Worm (Caenorhabditis elegans) whole organism, young adult: Measurements from ENCODE around the gene akt-2.

Experiments
- B0261.1 ChIP-seq: sonication (generic microtip); optimal IDR thresholded peaks from 2 replicates; lab custom pipeline; 2016; ENCODE audit warnings: mild to moderate bottlenecking, missing genetic modification characterization, moderate library complexity, missing compliant biosample characterization
- D2030.7 ChIP-seq: fragments of 200-800 bp; sonication (Bioruptor generic); IDR thresholded peaks from 2 replicates; pipeline ENCODE4 v1.3.6; 2022; ENCODE audit warnings: missing genetic modification reagents, missing genetic modification characterization, missing compliant biosample characterization
- F23B12.7 ChIP-seq: sonication (generic microtip); optimal IDR thresholded peaks from 2 replicates; lab custom pipeline; 2017; ENCODE audit warnings: missing genetic modification characterization, mild to moderate bottlenecking, missing compliant biosample characterization, antibody characterized with exemption, moderate library complexity; ENCODE audit not compliant: insufficient read depth
- F52B5.7 ChIP-seq: sonication (generic microtip); optimal IDR thresholded peaks from 2 replicates; lab custom pipeline; 2016; ENCODE audit warnings: mild to moderate bottlenecking, missing genetic modification characterization, missing compliant biosample characterization
- F55B11.4 ChIP-seq: sonication (generic microtip); optimal IDR thresholded peaks from 2 replicates; lab custom pipeline; 2016; ENCODE audit warnings: missing compliant biosample characterization, missing genetic modification characterization, borderline replicate concordance; ENCODE audit not compliant: insufficient read depth
- K12H6.12 ChIP-seq: fragments of 200-800 bp; sonication (Bioruptor generic); optimal IDR thresholded peaks from 2 replicates; lab custom pipeline; 2018; ENCODE audit warnings: mild to moderate bottlenecking, missing genetic modification characterization, missing compliant biosample characterization
- Y53F4B.3 ChIP-seq: fragments of 200-800 bp; sonication (Bioruptor generic); IDR thresholded peaks from 2 replicates; pipeline ENCODE4 v1.3.6; 2022; ENCODE audit warnings: missing genetic modification reagents, missing genetic modification characterization, missing compliant biosample characterization
- Y56A3A.18 ChIP-seq: fragments of 200-800 bp; sonication (Bioruptor generic); IDR thresholded peaks from 2 replicates; pipeline ENCODE4 v1.3.6; 2022; ENCODE audit warnings: missing genetic modification reagents, missing genetic modification characterization, missing compliant biosample characterization
- aptf-2 ChIP-seq: fragments of 200-800 bp; sonication (Bioruptor generic); conservative IDR thresholded peaks from 2 replicates; pipeline ENCODE4 v1.3.6; 2022; ENCODE audit warnings: missing genetic modification reagents, missing genetic modification characterization, missing compliant biosample characterization
- aptf-3 ChIP-seq: fragments of 200-800 bp; sonication (Bioruptor generic); IDR thresholded peaks from 2 replicates; pipeline ENCODE4 v1.3.6; 2022; ENCODE audit warnings: missing genetic modification characterization, missing compliant biosample characterization
- attf-3 ChIP-seq: fragments of 200-800 bp; sonication (Bioruptor generic); conservative IDR thresholded peaks from 2 replicates; pipeline ENCODE4 v1.3.6; 2022; ENCODE audit warnings: missing genetic modification reagents, missing genetic modification characterization, missing compliant biosample characterization
- attf-5 ChIP-seq: fragments of 200-800 bp; sonication (Bioruptor generic); optimal IDR thresholded peaks from 2 replicates; lab custom pipeline; 2018; ENCODE audit warnings: mild to moderate bottlenecking, missing genetic modification characterization, missing compliant biosample characterization
- attf-6 ChIP-seq: fragments of 200-800 bp; sonication (Bioruptor generic); IDR thresholded peaks from 2 replicates; pipeline ENCODE4 v1.3.6; 2022; ENCODE audit warnings: missing genetic modification reagents, missing genetic modification characterization, missing compliant biosample characterization
- ccch-3 ChIP-seq: fragments of 200-800 bp; sonication (Bioruptor generic); optimal IDR thresholded peaks from 2 replicates; lab custom pipeline; 2018; ENCODE audit warnings: mild to moderate bottlenecking, missing genetic modification characterization, missing compliant biosample characterization
- ceh-100 ChIP-seq: fragments of 200-800 bp; sonication (Bioruptor generic); IDR thresholded peaks from 2 replicates; pipeline ENCODE4 v1.3.6; 2022; ENCODE audit warnings: missing genetic modification reagents, missing genetic modification characterization, missing compliant biosample characterization
- ceh-79 ChIP-seq: sonication (generic microtip); optimal IDR thresholded peaks from 2 replicates; lab custom pipeline; 2017; ENCODE audit warnings: mild to moderate bottlenecking, missing genetic modification characterization, missing compliant biosample characterization
- die-1 ChIP-seq: sonication (generic microtip); optimal IDR thresholded peaks from 2 replicates; lab custom pipeline; 2016; ENCODE audit warnings: missing genotype, mild to moderate bottlenecking, missing genetic modification characterization, missing compliant biosample characterization
- dox-1 ChIP-seq: fragments of 200-800 bp; sonication (Bioruptor generic); IDR thresholded peaks from 2 replicates; pipeline ENCODE4 v1.3.6; 2022; ENCODE audit warnings: missing genetic modification reagents, missing genetic modification characterization, missing compliant biosample characterization
- egrh-3 ChIP-seq: fragments of 200-800 bp; sonication (Bioruptor generic); IDR thresholded peaks from 2 replicates; pipeline ENCODE4 v1.3.6; 2022; ENCODE audit warnings: missing genetic modification reagents, missing genetic modification characterization, missing compliant biosample characterization
- gei-17 ChIP-seq: fragments of 200-800 bp; sonication (Bioruptor generic); optimal IDR thresholded peaks from 2 replicates; lab custom pipeline; 2018; ENCODE audit warnings: mild to moderate bottlenecking, missing genetic modification characterization, missing compliant biosample characterization
- him-1 ChIP-seq: sonication (generic microtip); optimal IDR thresholded peaks from 2 replicates; lab custom pipeline; 2016; ENCODE audit warnings: missing genotype, missing genetic modification reagents, missing genetic modification characterization, missing compliant biosample characterization
- hmg-1.2 ChIP-seq: fragments of 200-800 bp; sonication (Bioruptor generic); IDR thresholded peaks from 2 replicates; pipeline ENCODE4 v1.3.6; 2022; ENCODE audit warnings: missing genetic modification reagents, missing genetic modification characterization, missing compliant biosample characterization
- hmg-20 ChIP-seq: fragments of 200-800 bp; sonication (Bioruptor generic); IDR thresholded peaks from 2 replicates; pipeline ENCODE4 v1.3.6; 2022; ENCODE audit warnings: missing genetic modification reagents, missing genetic modification characterization, missing compliant biosample characterization
- hrde-1 ChIP-seq: sonication (generic microtip); optimal IDR thresholded peaks from 2 replicates; lab custom pipeline; 2016; ENCODE audit warnings: missing genetic modification characterization, mild to moderate bottlenecking, missing compliant biosample characterization, moderate library complexity, missing genotype, missing genetic modification reagents, borderline replicate concordance
- lin-26 ChIP-seq: fragments of 200-800 bp; sonication (Bioruptor generic); IDR thresholded peaks from 2 replicates; pipeline ENCODE4 v1.3.6; 2022; ENCODE audit warnings: missing genetic modification reagents, missing genetic modification characterization, missing compliant biosample characterization
- lin-35 ChIP-seq, 3 experiments: fragments of 150-350 bp in 2 of 3; sonication (generic microtip) in 1 of 3; optimal IDR thresholded peaks; 2 replicates each; lab custom pipeline; 2014 to 2018; ENCODE audit warnings: missing biosample characterization in 3 of 3, missing genetic modification characterization in 3 of 3, missing genetic modification reagents in 3 of 3
- madf-6 ChIP-seq: fragments of 200-800 bp; sonication (Bioruptor generic); IDR thresholded peaks from 2 replicates; pipeline ENCODE4 v1.3.6; 2022; ENCODE audit warnings: missing genetic modification reagents, missing genetic modification characterization, missing compliant biosample characterization
- nfya-2 ChIP-seq: fragments of 200-800 bp; sonication (Bioruptor generic); IDR thresholded peaks from 2 replicates; pipeline ENCODE4 v1.3.6; 2022; ENCODE audit warnings: missing genetic modification reagents, missing genetic modification characterization, missing compliant biosample characterization
- nfyb-1 ChIP-seq: fragments of 200-800 bp; sonication (Bioruptor generic); IDR thresholded peaks from 2 replicates; pipeline ENCODE4 v1.3.6; 2022; ENCODE audit warnings: missing genetic modification reagents, missing genetic modification characterization, missing compliant biosample characterization
- nhr-179 ChIP-seq: sonication (generic microtip); optimal IDR thresholded peaks from 2 replicates; lab custom pipeline; 2016; ENCODE audit warnings: mild to moderate bottlenecking, missing genetic modification characterization, missing compliant biosample characterization
- pbrm-1 ChIP-seq: fragments of 200-800 bp; sonication (Bioruptor generic); IDR thresholded peaks from 2 replicates; pipeline ENCODE4 v1.3.6; 2022; ENCODE audit warnings: missing genetic modification reagents, missing genetic modification characterization, missing compliant biosample characterization
- pha-4 ChIP-seq: fragments of 150-350 bp; sonication (generic microtip); optimal IDR thresholded peaks from 2 replicates; lab custom pipeline; 2014; ENCODE audit warnings: missing biosample characterization, missing genetic modification reagents, missing genetic modification characterization
- rcor-1 ChIP-seq: fragments of 200-800 bp; sonication (Bioruptor generic); IDR thresholded peaks from 2 replicates; pipeline ENCODE4 v1.3.6; 2022; ENCODE audit warnings: missing genetic modification reagents, missing genetic modification characterization, missing compliant biosample characterization
- rpc-1 ChIP-seq, 2 experiments: fragments of 150-350 bp in 1 of 2; sonication (generic microtip) in 1 of 2; optimal IDR thresholded peaks; 2 replicates each; lab custom pipeline; 2014 to 2018; ENCODE audit warnings: missing biosample characterization in 1 of 2, missing genetic modification characterization in 1 of 2, missing genetic modification reagents in 1 of 2, missing genotype in 1 of 2
- sea-2 ChIP-seq: fragments of 200-800 bp; sonication (Bioruptor generic); IDR thresholded peaks from 2 replicates; pipeline ENCODE4 v1.3.6; 2022; ENCODE audit warnings: missing genetic modification characterization, missing compliant biosample characterization
- snpc-3.4 ChIP-seq: sonication (generic microtip); optimal IDR thresholded peaks from 2 replicates; lab custom pipeline; 2017; ENCODE audit warnings: missing genetic modification characterization, mild to moderate bottlenecking, missing compliant biosample characterization, antibody characterized with exemption, moderate library complexity, missing genotype, missing genetic modification reagents
- snpc-4 ChIP-seq, 5 experiments: fragments of 150-350 bp in 1 of 5; sonication (generic microtip) in 4 of 5; optimal IDR thresholded peaks; 2 replicates each; lab custom pipeline; 2014 to 2018; ENCODE audit warnings: missing genetic modification characterization in 5 of 5, missing biosample characterization in 3 of 5, antibody characterized with exemption in 2 of 5, mild to moderate bottlenecking in 2 of 5, missing compliant biosample characterization in 2 of 5, missing genotype in 2 of 5, moderate library complexity in 2 of 5, missing genetic modification reagents in 1 of 5
- tbp1 ChIP-seq: fragments of 200-800 bp; sonication (Bioruptor generic); optimal IDR thresholded peaks from 2 replicates; lab custom pipeline; 2018; ENCODE audit warnings: mild to moderate bottlenecking, missing genetic modification characterization, missing compliant biosample characterization
- zfh-2 ChIP-seq: fragments of 200-800 bp; sonication (Bioruptor generic); conservative IDR thresholded peaks from 2 replicates; pipeline ENCODE4 v1.3.6; 2022; ENCODE audit warnings: missing genetic modification reagents, missing genetic modification characterization, missing compliant biosample characterization
- ztf-18 ChIP-seq: sonication (generic microtip); optimal IDR thresholded peaks from 2 replicates; lab custom pipeline; 2016; ENCODE audit warnings: missing genotype, mild to moderate bottlenecking, missing genetic modification characterization, missing compliant biosample characterization
- ztf-25 ChIP-seq: fragments of 200-800 bp; sonication (Bioruptor generic); IDR thresholded peaks from 2 replicates; pipeline ENCODE4 v1.3.6; 2022; ENCODE audit warnings: missing genetic modification reagents, missing genetic modification characterization, missing compliant biosample characterization
- ztf-28 ChIP-seq: fragments of 200-800 bp; sonication (Bioruptor generic); IDR thresholded peaks from 2 replicates; pipeline ENCODE4 v1.3.6; 2022; ENCODE audit warnings: missing genetic modification reagents, missing genetic modification characterization, missing compliant biosample characterization

Gene akt-2

DNA sequence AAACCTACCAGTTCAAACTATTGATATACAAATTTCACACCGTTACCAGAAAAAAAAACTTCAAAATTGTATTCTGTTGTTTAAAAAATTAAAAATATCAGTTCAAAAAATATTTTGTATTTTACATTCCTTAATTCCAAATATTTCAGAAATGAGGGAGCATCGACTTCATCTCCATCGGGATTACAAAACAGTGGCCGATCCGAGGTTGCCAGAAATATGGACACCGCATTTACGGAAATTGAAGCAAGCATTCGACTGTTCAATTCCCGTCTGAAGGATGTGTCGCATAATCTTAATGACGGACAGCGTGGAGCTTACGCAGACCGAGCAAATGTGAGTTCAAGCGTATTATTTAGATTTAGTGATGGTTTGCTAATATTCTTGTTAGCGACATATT is 14.8 kb upstream of the akt-2 start (continued):
- TF ChIP-seq sea-2 (GFP tag; lab: Robert Waterston, UW) = no peak
- TF ChIP-seq zfh-2 (GFP tag; lab: Robert Waterston, UW) = no peak
- no peak for TF ChIP-seq attf-3 (GFP tag; lab: Robert Waterston, UW)

DNA sequence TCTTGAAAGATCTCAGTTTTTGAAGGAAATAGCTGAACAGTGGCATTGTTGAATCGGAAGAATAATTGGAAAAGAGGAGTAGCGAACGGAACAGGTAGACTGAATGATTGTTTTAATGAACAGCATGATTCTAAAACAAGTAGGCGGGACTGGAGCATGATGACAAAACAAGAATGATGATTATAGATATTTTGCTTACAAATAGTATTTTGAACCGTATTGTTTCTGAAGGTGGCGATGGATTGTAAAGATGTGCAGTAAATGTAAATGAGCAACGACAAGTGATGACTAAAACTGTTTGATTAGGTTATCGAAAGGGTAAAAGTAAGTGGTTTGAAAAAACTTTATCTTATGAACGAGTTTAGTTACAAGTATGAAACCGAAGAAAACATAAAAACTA is 13.3 kb upstream of the akt-2 start, which contains the start of gene F28H6.8:
F28H6.8 (minus strand) TSS at position 101 of the 400 bp plus-strand sequence.
- TF ChIP-seq ztf-18 (no peak), ceh-79 (tag; lab: Kevin White, UChicago) (no peak), sea-2 (GFP tag; lab: Robert Waterston, UW) (no peak), F52B5.7 (tag; lab: Kevin White, UChicago) (no peak), pha-4 (tag; lab: Kevin White, UChicago) (no peak), lin-35 (GFP tag; optimal IDR thresholded peaks at IDR 0.05; lab: Kevin White, UChicago) (no peak)

- TF ChIP-seq aptf-2 (GFP tag; lab: Robert Waterston, UW) = no peak
- peak; percentile 81 for TF ChIP-seq rpc-1 (optimal IDR thresholded peaks at IDR 0.05; lab: Kevin White, UChicago)
- TF ChIP-seq rpc-1 (tag; optimal IDR thresholded peaks at IDR 0.05; lab: Kevin White, UChicago) = peak; percentile 76
- TF ChIP-seq K12H6.12 = no peak
- peak; percentile 75; the same call in 1 of the 2 replicates for TF ChIP-seq nfyb-1 (GFP tag; lab: Robert Waterston, UW)
- TF ChIP-seq egrh-3 (GFP tag; lab: Robert Waterston, UW) = no peak
- no peak for TF ChIP-seq ceh-100
- 0 out of 2 replicates have a peak, but pooled peaks have one; percentile 44 for TF ChIP-seq ztf-28 (GFP tag; lab: Robert Waterston, UW)
- TF ChIP-seq pbrm-1 = peak; percentile 83
- TF ChIP-seq rcor-1 = peak; percentile 22; the same call in 1 of the 2 replicates
- TF ChIP-seq sea-2 (GFP tag; lab: Robert Waterston, UW) = no peak
- TF ChIP-seq F55B11.4 = no peak
- peak; percentile 60 for TF ChIP-seq him-1 (tag; lab: Kevin White, UChicago)
- TF ChIP-seq snpc-3.4 (tag; lab: Kevin White, UChicago) = peak; percentile 7
- TF ChIP-seq B0261.1 (tag; lab: Kevin White, UChicago) = peak; percentile 69
- TF ChIP-seq F23B12.7 = peak; percentile 56
- no peak for TF ChIP-seq nhr-179 (tag; lab: Kevin White, UChicago)
- TF ChIP-seq attf-6 (GFP tag; lab: Robert Waterston, UW) = 0 out of 2 replicates have a peak, but pooled peaks have one; percentile 50
- peak; percentile 66 for TF ChIP-seq hmg-1.2
- TF ChIP-seq nfya-2 (GFP tag; lab: Robert Waterston, UW) = no peak
- TF ChIP-seq dox-1 (GFP tag; lab: Robert Waterston, UW) = peak; percentile 62
- TF ChIP-seq aptf-3 (GFP tag; lab: Robert Waterston, UW) = 0 out of 2 replicates have a peak, but pooled peaks have one; percentile 30
- TF ChIP-seq D2030.7 (GFP tag; lab: Robert Waterston, UW) = peak; percentile 90
- peak; percentile 92 for TF ChIP-seq tbp1 (GFP tag; lab: Kevin White, UChicago)
- 0 out of 2 replicates have a peak, but pooled peaks have one; percentile 12 for TF ChIP-seq hmg-20 (GFP tag; lab: Robert Waterston, UW)
- TF ChIP-seq attf-5 (GFP tag; lab: Kevin White, UChicago) = no peak
- no peak for TF ChIP-seq snpc-4 (GFP tag; optimal IDR thresholded peaks at IDR 0.05; lab: Kevin White, UChicago)
- TF ChIP-seq snpc-4 (tag; optimal IDR thresholded peaks at IDR 0.05; lab: Kevin White, UChicago) = peak in 2 of 4 experiments; percentile 12 to 57
- TF ChIP-seq die-1 (tag; lab: Kevin White, UChicago) = peak; percentile 24
- TF ChIP-seq Y53F4B.3 (GFP tag; lab: Robert Waterston, UW) = peak; percentile 44; the same call in 1 of the 2 replicates
- TF ChIP-seq hrde-1 (tag; lab: Kevin White, UChicago) = no peak
- no peak for TF ChIP-seq gei-17
- TF ChIP-seq ccch-3 (GFP tag; lab: Kevin White, UChicago) = no peak
- TF ChIP-seq ztf-18 = no peak
- peak; percentile 81 for TF ChIP-seq lin-26 (GFP tag; lab: Robert Waterston, UW)
- 0 out of 2 replicates have a peak, but pooled peaks have one; percentile 39 for TF ChIP-seq madf-6 (GFP tag; lab: Robert Waterston, UW)
- 0 out of 2 replicates have a peak, but pooled peaks have one; percentile 64 for TF ChIP-seq Y56A3A.18
- TF ChIP-seq ztf-25 = 0 out of 2 replicates have a peak, but pooled peaks have one; percentile 37
Measured at ce11 chrX:14134883-14135282, 12.6 kb upstream of the akt-2 start.
